Worm (Caenorhabditis elegans) whole organism, L1 larva: ENCODE data around the gene T18D3.9.

Experiments
- C34B4.2 ChIP-seq: sonication (generic microtip); optimal IDR thresholded peaks from 2 replicates; lab custom pipeline; 2017; ENCODE audit warnings: mild to moderate bottlenecking, missing genetic modification characterization, missing compliant biosample characterization
- Y116A8C.19 ChIP-seq: sonication (generic microtip); optimal IDR thresholded peaks from 2 replicates; lab custom pipeline; 2016; ENCODE audit warnings: missing compliant biosample characterization, missing genetic modification characterization, borderline replicate concordance
- aha-1 ChIP-seq: fragments of 150-350 bp; optimal IDR thresholded peaks from 2 replicates; lab custom pipeline; 2014; ENCODE audit warnings: missing biosample characterization, missing genetic modification characterization
- aly-2 ChIP-seq: fragments of 150-350 bp; optimal IDR thresholded peaks from 2 replicates; lab custom pipeline; 2014; ENCODE audit warnings: missing biosample characterization, missing genetic modification characterization
- ama-1 ChIP-seq: fragments of 150-350 bp; optimal IDR thresholded peaks from 2 replicates; lab custom pipeline; 2014
- ceh-63 ChIP-seq: fragments of 200-800 bp; sonication (Bioruptor generic); optimal IDR thresholded peaks from 2 replicates; lab custom pipeline; 2018; ENCODE audit warnings: mild to moderate bottlenecking, missing genetic modification characterization, missing compliant biosample characterization
- ceh-8 ChIP-seq: fragments of 200-800 bp; sonication (Bioruptor generic); optimal IDR thresholded peaks from 2 replicates; lab custom pipeline; 2018; ENCODE audit warnings: mild to moderate bottlenecking, missing genetic modification characterization, moderate library complexity, missing compliant biosample characterization
- ceh-82 ChIP-seq, 3 experiments: fragments of 150-350 bp in 1 of 3; sonication (generic microtip) in 2 of 3; optimal IDR thresholded peaks; 2 replicates each; lab custom pipeline; 2014 to 2017; ENCODE audit warnings: missing biosample characterization in 3 of 3, missing genetic modification characterization in 3 of 3
- ces-1 ChIP-seq: fragments of 150-350 bp; optimal IDR thresholded peaks from 2 replicates; lab custom pipeline; 2014; ENCODE audit warnings: missing biosample characterization, missing genetic modification reagents, missing genetic modification characterization
- dpl-1 ChIP-seq, 3 experiments: fragments of 150-350 bp in 2 of 3; sonication (generic microtip) in 1 of 3; optimal IDR thresholded peaks; 2 replicates each; lab custom pipeline; 2014 to 2017; ENCODE audit warnings: missing biosample characterization in 3 of 3, missing genetic modification characterization in 3 of 3, missing genetic modification reagents in 3 of 3
- efl-1 ChIP-seq, 4 experiments: fragments of 150-350 bp; optimal IDR thresholded peaks in 3 of 4; peaks in 1 of 4; 1 replicate in 1 of 4; 2 replicates in 3 of 4; lab custom pipeline; 2014; ENCODE audit warnings: missing biosample characterization in 2 of 4, missing genetic modification characterization in 2 of 4, missing genetic modification reagents in 2 of 4
- efl-3 ChIP-seq: fragments of 200-800 bp; sonication (Bioruptor generic); optimal IDR thresholded peaks from 2 replicates; lab custom pipeline; 2018; ENCODE audit warnings: mild to moderate bottlenecking, missing genetic modification characterization, missing compliant biosample characterization
- egl-13 ChIP-seq: sonication (generic microtip); optimal IDR thresholded peaks from 2 replicates; lab custom pipeline; 2016; ENCODE audit warnings: missing genotype, missing genetic modification reagents, missing genetic modification characterization, missing compliant biosample characterization
- egl-27 ChIP-seq, 2 experiments: fragments of 150-350 bp in 1 of 2; sonication (generic microtip); optimal IDR thresholded peaks; 3 replicates each; lab custom pipeline; 2017 to 2018; ENCODE audit warnings: missing biosample characterization in 2 of 2, missing genetic modification characterization in 2 of 2, missing genetic modification reagents in 2 of 2
- elt-2 ChIP-seq: sonication (generic microtip); optimal IDR thresholded peaks from 2 replicates; lab custom pipeline; 2016; ENCODE audit warnings: missing genetic modification characterization, mild to moderate bottlenecking, inconsistent platforms, missing compliant biosample characterization, missing genetic modification reagents
- elt-3 ChIP-seq, 6 experiments: fragments of 150-350 bp in 1 of 6; sonication (generic microtip); optimal IDR thresholded peaks; 2 replicates each; lab custom pipeline; 2017 to 2018; ENCODE audit warnings: missing biosample characterization in 6 of 6, missing genetic modification characterization in 6 of 6, inconsistent platforms in 1 of 6
- ets-5 ChIP-seq: fragments of 200-800 bp; sonication (Bioruptor generic); IDR thresholded peaks from 2 replicates; pipeline ENCODE4 v1.3.6; 2022; ENCODE audit warnings: missing genetic modification characterization, missing compliant biosample characterization
- fkh-10 ChIP-seq: sonication (generic microtip); optimal IDR thresholded peaks from 2 replicates; lab custom pipeline; 2017; ENCODE audit warnings: missing biosample characterization, missing genetic modification reagents, missing genetic modification characterization
- fos-1 ChIP-seq: fragments of 150-350 bp; optimal IDR thresholded peaks from 2 replicates; lab custom pipeline; 2014; ENCODE audit warnings: missing biosample characterization, missing genetic modification characterization
- hlh-17 ChIP-seq: fragments of 200-800 bp; sonication (Bioruptor generic); optimal IDR thresholded peaks from 2 replicates; lab custom pipeline; 2018; ENCODE audit warnings: missing genetic modification characterization, mild to moderate bottlenecking, missing compliant biosample characterization, moderate library complexity, borderline replicate concordance
- isw-1 ChIP-seq: fragments of 200-800 bp; sonication (Bioruptor generic); IDR thresholded peaks from 2 replicates; pipeline ENCODE4 v1.3.6; 2022; ENCODE audit warnings: missing genetic modification characterization, missing compliant biosample characterization
- lin-14 ChIP-seq: fragments of 200-800 bp; sonication (Bioruptor generic); optimal IDR thresholded peaks from 2 replicates; lab custom pipeline; 2018; ENCODE audit warnings: mild to moderate bottlenecking, missing genetic modification characterization, moderate library complexity, missing compliant biosample characterization
- lin-35 ChIP-seq, 2 experiments: fragments of 150-350 bp; optimal IDR thresholded peaks; 2 replicates each; lab custom pipeline; 2014; ENCODE audit warnings: missing biosample characterization in 2 of 2, missing genetic modification characterization in 2 of 2, missing genetic modification reagents in 2 of 2
- lin-39 ChIP-seq: fragments of 150-350 bp; optimal IDR thresholded peaks from 2 replicates; lab custom pipeline; 2014; ENCODE audit warnings: missing biosample characterization, missing genetic modification reagents, missing genetic modification characterization
- lsy-2 ChIP-seq, 2 experiments: fragments of 150-350 bp; optimal IDR thresholded peaks; 2 replicates each; lab custom pipeline; 2014; ENCODE audit warnings: missing biosample characterization in 2 of 2, missing genetic modification characterization in 2 of 2
- mep-1 ChIP-seq: fragments of 150-350 bp; optimal IDR thresholded peaks from 2 replicates; lab custom pipeline; 2014; ENCODE audit warnings: missing biosample characterization, missing genetic modification characterization
- nhr-12 ChIP-seq: sonication (generic microtip); optimal IDR thresholded peaks from 2 replicates; lab custom pipeline; 2017; ENCODE audit warnings: missing biosample characterization, missing genetic modification characterization
- nhr-19 ChIP-seq: fragments of 200-800 bp; sonication (Bioruptor generic); conservative IDR thresholded peaks from 2 replicates; pipeline ENCODE4 v1.3.6; 2022; ENCODE audit warnings: missing genetic modification characterization, missing compliant biosample characterization
- nhr-20 ChIP-seq: sonication (generic microtip); optimal IDR thresholded peaks from 2 replicates; lab custom pipeline; 2016; ENCODE audit warnings: mild to moderate bottlenecking, missing genetic modification characterization, missing compliant biosample characterization
- nhr-237 ChIP-seq: fragments of 150-350 bp; optimal IDR thresholded peaks from 2 replicates; lab custom pipeline; 2014; ENCODE audit warnings: missing biosample characterization, missing genetic modification characterization
- nhr-90 ChIP-seq: sonication (generic microtip); optimal IDR thresholded peaks from 2 replicates; lab custom pipeline; 2016; ENCODE audit warnings: mild to moderate bottlenecking, missing genetic modification characterization, missing compliant biosample characterization; ENCODE audit not compliant: poor library complexity
- pag-3 ChIP-seq: sonication (generic microtip); optimal IDR thresholded peaks from 2 replicates; lab custom pipeline; 2017; ENCODE audit warnings: missing genetic modification characterization, mild to moderate bottlenecking, missing compliant biosample characterization, antibody characterized with exemption, borderline replicate concordance; ENCODE audit not compliant: insufficient read depth
- pax-3 ChIP-seq: fragments of 200-800 bp; sonication (Bioruptor generic); optimal IDR thresholded peaks from 2 replicates; lab custom pipeline; 2018; ENCODE audit warnings: mild to moderate bottlenecking, missing genetic modification characterization, moderate library complexity, missing compliant biosample characterization
- pqm-1 ChIP-seq: sonication (generic microtip); optimal IDR thresholded peaks from 3 replicates; lab custom pipeline; 2017; ENCODE audit warnings: missing biosample characterization, missing genetic modification characterization
- skn-1 ChIP-seq: fragments of 150-350 bp; optimal IDR thresholded peaks from 2 replicates; lab custom pipeline; 2014; ENCODE audit warnings: missing biosample characterization, missing genetic modification characterization
- snpc-4 ChIP-seq: fragments of 150-350 bp; optimal IDR thresholded peaks from 2 replicates; lab custom pipeline; 2014; ENCODE audit warnings: missing biosample characterization, missing genetic modification characterization
- snu-23 ChIP-seq: sonication (generic microtip); optimal IDR thresholded peaks from 2 replicates; lab custom pipeline; 2016; ENCODE audit warnings: missing genetic modification characterization, missing compliant biosample characterization
- tbx-2 ChIP-seq: sonication (generic microtip); optimal IDR thresholded peaks from 2 replicates; lab custom pipeline; 2016; ENCODE audit warnings: missing genetic modification characterization, missing compliant biosample characterization
- unc-62 ChIP-seq: fragments of 150-350 bp; optimal IDR thresholded peaks from 2 replicates; lab custom pipeline; 2014; ENCODE audit warnings: missing biosample characterization, missing genetic modification reagents, missing genetic modification characterization
- unc-98 ChIP-seq: fragments of 200-800 bp; sonication (Bioruptor generic); IDR thresholded peaks from 2 replicates; pipeline ENCODE4 v1.3.6; 2022; ENCODE audit warnings: missing genetic modification characterization, missing compliant biosample characterization
- vab-15 ChIP-seq: sonication (generic microtip); optimal IDR thresholded peaks from 2 replicates; lab custom pipeline; 2017; ENCODE audit warnings: missing genotype, mild to moderate bottlenecking, missing genetic modification characterization, missing compliant biosample characterization
- ztf-11 ChIP-seq, 2 experiments: sonication (generic microtip); optimal IDR thresholded peaks; 2 replicates each; lab custom pipeline; 2016 to 2017; ENCODE audit warnings: missing genetic modification characterization in 2 of 2, missing biosample characterization in 1 of 2, missing compliant biosample characterization in 1 of 2

The T18D3.9 gene

ce11 chrX:12500777-12501176, 46.5 kb upstream of the T18D3.9 start (continued):
- TF ChIP-seq egl-13 (tag; lab: Kevin White, UChicago), result no peak
- no peak for TF ChIP-seq ztf-11 (tag; optimal IDR thresholded peaks at IDR 0.05; lab: Kevin White, UChicago)
- no peak for TF ChIP-seq ama-1 (lab: Kevin White, UChicago)
- TF ChIP-seq ets-5, result no peak
- TF ChIP-seq ceh-8, result no peak
- no peak for TF ChIP-seq pax-3
- no peak for TF ChIP-seq fos-1 (tag; lab: Kevin White, UChicago)
- TF ChIP-seq snpc-4 (tag; lab: Kevin White, UChicago), result no peak
- no peak for TF ChIP-seq unc-62 (GFP tag; lab: Kevin White, UChicago)
- TF ChIP-seq nhr-12 (tag; lab: Kevin White, UChicago), result no peak
- TF ChIP-seq mep-1 (tag; lab: Kevin White, UChicago), result peak; percentile 12
- TF ChIP-seq skn-1 (tag; lab: Kevin White, UChicago), result no peak
- TF ChIP-seq lsy-2 (tag; optimal IDR thresholded peaks at IDR 0.05; lab: Kevin White, UChicago), result peak; percentile 53 to 80

- TF ChIP-seq fos-1 (tag; lab: Kevin White, UChicago) (no peak), unc-98 (no peak), isw-1 (GFP tag; lab: Robert Waterston, UW) (no peak), nhr-12 (tag; lab: Kevin White, UChicago) (no peak), dpl-1 (GFP tag; optimal IDR thresholded peaks at IDR 0.05; lab: Kevin White, UChicago) (no peak), hlh-17 (GFP tag; lab: Kevin White, UChicago) (no peak), C34B4.2 (tag; lab: Kevin White, UChicago) (no peak), ceh-82 (tag; optimal IDR thresholded peaks at IDR 0.05; lab: Kevin White, UChicago) (no peak), pag-3 (no peak), nhr-237 (tag; lab: Kevin White, UChicago) (no peak), ces-1 (GFP tag; lab: Kevin White, UChicago) (no peak), efl-3 (GFP tag; lab: Kevin White, UChicago) (no peak), aha-1 (tag; lab: Kevin White, UChicago) (no peak), nhr-20 (tag; lab: Kevin White, UChicago) (no peak), tbx-2 (tag; lab: Kevin White, UChicago) (no peak), lin-14 (GFP tag; lab: Kevin White, UChicago) (no peak), elt-3 (tag; optimal IDR thresholded peaks at IDR 0.05; lab: Kevin White, UChicago) (no peak), elt-2 (tag; lab: Kevin White, UChicago) (no peak)
- TF ChIP-seq, all 84 proteins: peak for 0
These were observed 38.2 kb upstream of the T18D3.9 start, which contains the start of gene lips-1 for ce11 chrX:12492467-12492866. lips-1 (plus strand) TSS chrX:12492767.

DNA sequence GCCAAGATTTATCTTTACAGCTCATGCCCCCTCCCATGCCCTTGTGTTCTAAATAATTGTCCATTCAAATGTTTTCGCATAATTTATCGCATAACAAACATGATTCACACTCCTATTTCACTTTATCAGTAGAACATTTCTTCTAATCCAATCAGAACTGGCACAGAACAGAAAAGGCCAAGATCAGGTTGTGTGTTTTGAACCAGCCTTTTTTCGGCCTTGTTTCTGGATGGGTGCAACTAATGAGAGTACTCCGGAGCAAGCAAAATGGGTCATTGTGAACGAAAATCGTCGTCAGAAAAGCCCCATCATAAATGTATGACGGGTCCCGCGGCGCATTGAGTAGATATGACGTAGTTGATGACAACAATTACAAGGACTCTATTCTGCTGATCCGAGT, 36.9 kb upstream of the T18D3.9 start:
- TF ChIP-seq aly-2 (tag; lab: Kevin White, UChicago), result no peak
- no peak for TF ChIP-seq efl-1 (optimal IDR thresholded peaks at IDR 0.05; lab: Kevin White, UChicago)
- peak in 1 of 2 experiments; percentile 78 for TF ChIP-seq efl-1 (GFP tag; optimal IDR thresholded peaks at IDR 0.05 in 1 of 2; lab: Kevin White, UChicago)

ce11 chrX:12484749-12485148, 30.5 kb upstream of the T18D3.9 start, which contains the start of gene tbc-13:
tbc-13 (plus strand) TSS chrX:12485049.
- TF ChIP-seq vab-15 (tag; lab: Kevin White, UChicago), result no peak
- TF ChIP-seq nhr-19 (GFP tag; lab: Robert Waterston, UW), result no peak
- TF ChIP-seq mep-1 (tag; lab: Kevin White, UChicago), result no peak
- no peak for TF ChIP-seq pqm-1
- no peak for TF ChIP-seq Y116A8C.19 (tag; lab: Kevin White, UChicago)
- TF ChIP-seq fkh-10 (GFP tag; lab: Kevin White, UChicago), result no peak
- no peak for TF ChIP-seq elt-2 (tag; lab: Kevin White, UChicago)
- no peak for TF ChIP-seq lin-35 (GFP tag; optimal IDR thresholded peaks at IDR 0.05; lab: Kevin White, UChicago)
- no peak for TF ChIP-seq ceh-63 (GFP tag; lab: Kevin White, UChicago)
- TF ChIP-seq snu-23 (GFP tag; lab: Kevin White, UChicago), result no peak
- no peak for TF ChIP-seq lsy-2 (tag; optimal IDR thresholded peaks at IDR 0.05; lab: Kevin White, UChicago)
- no peak for TF ChIP-seq elt-3 (tag; optimal IDR thresholded peaks at IDR 0.05; lab: Kevin White, UChicago)
- TF ChIP-seq egl-27 (tag; optimal IDR thresholded peaks at IDR 0.05; lab: Kevin White, UChicago), result no peak
- TF ChIP-seq nhr-90 (tag; lab: Kevin White, UChicago), result no peak
- no peak for TF ChIP-seq lin-39 (tag; lab: Kevin White, UChicago)
